Worm (Caenorhabditis elegans) whole organism, L3 larva: ENCODE measurements around the gene srt-56.

Source experiments
- ama-1 ChIP-seq: fragments of 150-350 bp; optimal IDR thresholded peaks from 2 replicates; lab custom pipeline; 2018
- ceh-28 ChIP-seq: fragments of 150-350 bp; optimal IDR thresholded peaks from 2 replicates; lab custom pipeline; 2014; ENCODE audit warnings: missing biosample characterization, missing genetic modification reagents, missing genetic modification characterization
- daf-12 ChIP-seq: fragments of 150-350 bp; optimal IDR thresholded peaks from 2 replicates; lab custom pipeline; 2014; ENCODE audit warnings: missing biosample characterization, missing genetic modification reagents, missing genetic modification characterization
- jun-1 ChIP-seq: fragments of 150-350 bp; optimal IDR thresholded peaks from 2 replicates; lab custom pipeline; 2014; ENCODE audit warnings: missing biosample characterization, missing genetic modification reagents, missing genetic modification characterization
- mml-1 ChIP-seq: fragments of 150-350 bp; sonication (generic microtip); optimal IDR thresholded peaks from 3 replicates; lab custom pipeline; 2014; ENCODE audit warnings: missing biosample characterization, missing genetic modification characterization
- nhr-11 ChIP-seq: fragments of 150-350 bp; optimal IDR thresholded peaks from 2 replicates; lab custom pipeline; 2014; ENCODE audit warnings: missing biosample characterization, missing genetic modification characterization
- nhr-12 ChIP-seq: fragments of 150-350 bp; optimal IDR thresholded peaks from 2 replicates; lab custom pipeline; 2014; ENCODE audit warnings: missing biosample characterization, missing genetic modification characterization
- nhr-43 ChIP-seq: sonication (generic microtip); optimal IDR thresholded peaks from 2 replicates; lab custom pipeline; 2016; ENCODE audit warnings: mild to moderate bottlenecking, missing genetic modification characterization, missing compliant biosample characterization; ENCODE audit not compliant: poor library complexity, severe bottlenecking
- nhr-76 ChIP-seq: fragments of 150-350 bp; sonication (generic microtip); optimal IDR thresholded peaks from 5 replicates; lab custom pipeline; 2014; ENCODE audit warnings: missing biosample characterization, missing genetic modification characterization
- sea-2 ChIP-seq: fragments of 150-350 bp; sonication (generic microtip); optimal IDR thresholded peaks from 4 replicates; lab custom pipeline; 2014; ENCODE audit warnings: missing biosample characterization, missing genetic modification reagents, missing genetic modification characterization
- skn-1 ChIP-seq: fragments of 150-350 bp; optimal IDR thresholded peaks from 2 replicates; lab custom pipeline; 2014; ENCODE audit warnings: missing biosample characterization, missing genetic modification characterization
- zag-1 ChIP-seq: fragments of 150-350 bp; optimal IDR thresholded peaks from 2 replicates; lab custom pipeline; 2014; ENCODE audit warnings: missing biosample characterization, missing genetic modification characterization

DNA sequence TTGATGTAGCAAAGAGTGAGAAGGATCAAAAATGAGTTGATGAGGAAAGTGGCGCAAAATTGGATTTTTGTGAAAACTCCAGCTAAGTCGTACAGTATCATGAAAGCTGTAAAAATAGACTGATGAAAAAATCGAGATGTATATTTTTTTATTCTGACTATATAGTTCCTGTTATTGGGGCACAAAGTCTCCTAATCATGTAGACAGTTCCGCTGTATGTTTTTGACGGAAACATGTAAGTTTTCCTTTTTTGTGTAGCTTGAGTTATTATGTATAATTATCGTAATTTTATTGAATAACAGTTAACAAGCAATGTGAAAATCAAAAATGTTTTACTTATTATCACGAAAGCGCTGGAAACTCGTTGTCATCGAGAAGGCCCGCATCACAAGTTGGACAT lies 14.2 kb downstream of the srt-56 start, which contains the start of gene str-68:
- TF ChIP-seq daf-12 (tag; lab: Kevin White, UChicago) (no peak), zag-1 (tag; lab: Kevin White, UChicago) (no peak), ama-1 (no peak), skn-1 (no peak), ceh-28 (no peak), nhr-11 (tag; lab: Kevin White, UChicago) (no peak), nhr-12 (tag; lab: Kevin White, UChicago) (no peak), nhr-76 (tag; lab: Kevin White, UChicago) (no peak), nhr-43 (no peak), mml-1 (tag; lab: Kevin White, UChicago) (no peak), sea-2 (GFP tag; lab: Kevin White, UChicago) (no peak), jun-1 (tag; lab: Kevin White, UChicago) (no peak)
